Fruit fly (Drosophila melanogaster) whole organism, larva: ENCODE results near the gene CG14835.

Experiments
- noc ChIP-seq: fragments of 200-800 bp; sonication (Bioruptor generic); optimal IDR thresholded peaks from 3 replicates; lab custom pipeline; 2019; ENCODE audit warnings: missing biosample characterization, mild to moderate bottlenecking, missing genetic modification characterization, moderate library complexity

The CG14835 gene

dm6 chr3L:7423517-7423916, 13.7 kb downstream of the CG14835 start, which contains the start of gene CG42458:
Gene CG42458 (plus strand): TSS chr3L:7423827.
- no peak for TF ChIP-seq noc (tag; lab: Kevin White, UChicago)

- no peak for TF ChIP-seq noc (tag; lab: Kevin White, UChicago)
Observed at dm6 chr3L:7422578-7422977, 14.7 kb downstream of the CG14835 start.

- peak; percentile 48 for TF ChIP-seq noc (tag; lab: Kevin White, UChicago)
Observed at dm6 chr3L:7404081-7404480, 33.2 kb downstream of the CG14835 start, which contains the start of gene CG8560. Gene CG8560 (minus strand): TSS chr3L:7404181.

- no peak for TF ChIP-seq noc (tag; lab: Kevin White, UChicago)
Observed at dm6 chr3L:7401972-7402371, 35.3 kb downstream of the CG14835 start.

- TF ChIP-seq noc (tag; lab: Kevin White, UChicago): no peak
Observed at dm6 chr3L:7399770-7400169, 37.5 kb downstream of the CG14835 start, which contains the start of gene CG18417. Gene CG18417 (plus strand): TSS chr3L:7400070.

- TF ChIP-seq noc (tag; lab: Kevin White, UChicago): peak; percentile 81
Observed at dm6 chr3L:7397979-7398378, 39.3 kb downstream of the CG14835 start, which contains the start of gene CG8562. Gene CG8562 (plus strand): TSS chr3L:7398285.

- TF ChIP-seq noc (tag; lab: Kevin White, UChicago): no peak
Observed at dm6 chr3L:7396055-7396454, 41.2 kb downstream of the CG14835 start, which contains the start of gene CG32379. Gene CG32379 (plus strand): TSS chr3L:7396355.

- TF ChIP-seq noc (tag; lab: Kevin White, UChicago): no peak
Observed at dm6 chr3L:7390442-7390841, 46.8 kb downstream of the CG14835 start, which contains the start of gene CG8563. Gene CG8563 (plus strand): TSS chr3L:7390742.

- TF ChIP-seq noc (tag; lab: Kevin White, UChicago): no peak
Observed at dm6 chr3L:7390004-7390403, 47.3 kb downstream of the CG14835 start.

- TF ChIP-seq noc (tag; lab: Kevin White, UChicago): no peak
Observed at dm6 chr3L:7387814-7388213, 49.5 kb downstream of the CG14835 start, which contains the start of gene CG8564. Gene CG8564 (minus strand): TSS chr3L:7387914.
